Worm (Caenorhabditis elegans): ENCODE results near the gene lite-1.

The lite-1 gene

ce11 chrX:6251947-6252617 lies 21.5 kb upstream of the lite-1 start (continued):
- TF ChIP-seq F10B5.3 (tag; optimal IDR thresholded peaks at IDR 0.05) (no peak), madf-9 (GFP tag; conservative IDR thresholded peaks at IDR 0.05) (0 out of 2 replicates have a peak, but pooled peaks have one; percentile 28), rbr-2 (tag; optimal IDR thresholded peaks at IDR 0.05) (peak; percentile 37), zip-11 (GFP tag; IDR thresholded peaks at IDR 0.05) (no peak), daf-16 (GFP tag; optimal IDR thresholded peaks at IDR 0.05) (peak; percentile 8 to 32), daf-16 (tag; optimal IDR thresholded peaks at IDR 0.05) (peak; percentile 34), ceh-32 (tag; optimal IDR thresholded peaks at IDR 0.05; ENCODE audit: poor library complexity) (no peak), mxl-3 (GFP tag; optimal IDR thresholded peaks at IDR 0.05) (no peak), dmd-9 (GFP tag; IDR thresholded peaks at IDR 0.05) (no peak), zfp-3 (GFP tag; conservative IDR thresholded peaks at IDR 0.05) (peak; percentile 44; the same call in 1 of the 2 replicates), lin-1 (GFP tag; IDR thresholded peaks at IDR 0.05) (no peak), jun-1 (tag; optimal IDR thresholded peaks at IDR 0.05) (no peak), lsy-2 (tag; optimal IDR thresholded peaks at IDR 0.05) (peak in 1 of 2 experiments; percentile 50), spr-1 (tag; optimal IDR thresholded peaks at IDR 0.05) (no peak), snpc-1.2 (GFP tag; IDR thresholded peaks at IDR 0.05) (no peak), mdl-1 (tag; optimal IDR thresholded peaks at IDR 0.05) (peak; percentile 30 to 31), pha-4 (GFP tag; IDR thresholded peaks at IDR 0.05) (peak; percentile 57; the same call in 1 of the 2 replicates), pha-4 (tag; optimal IDR thresholded peaks at IDR 0.05) (no peak), cey-2 (tag; optimal IDR thresholded peaks at IDR 0.05; ENCODE audit: borderline replicate concordance, insufficient read depth) (no peak), fos-1 (tag; optimal IDR thresholded peaks at IDR 0.05) (no peak), Y75B8A.6 (GFP tag; IDR thresholded peaks at IDR 0.05) (no peak), T26A8.4 (GFP tag; IDR thresholded peaks at IDR 0.05) (peak; percentile 69; the same call in 1 of the 2 replicates), madf-5 (GFP tag; IDR thresholded peaks at IDR 0.05) (no peak), ceh-62 (tag; optimal IDR thresholded peaks at IDR 0.05) (no peak), nhr-6 (tag; optimal IDR thresholded peaks at IDR 0.05) (no peak), mxl-2 (GFP tag; conservative IDR thresholded peaks at IDR 0.05) (0 out of 2 replicates have a peak, but pooled peaks have one; percentile 2), F37D6.2 (tag; optimal IDR thresholded peaks at IDR 0.05) (no peak), nhr-11 (tag; optimal IDR thresholded peaks at IDR 0.05) (peak; percentile 73), ceh-44 (GFP tag; IDR thresholded peaks at IDR 0.05) (no peak), aly-2 (tag; optimal IDR thresholded peaks at IDR 0.05) (no peak), nhr-41 (GFP tag; IDR thresholded peaks at IDR 0.05) (no peak; the same call in 1 of the 2 replicates), lin-29 (GFP tag; IDR thresholded peaks at IDR 0.05) (no peak), ceh-82 (tag; optimal IDR thresholded peaks at IDR 0.05) (no peak), duxl-1 (tag; optimal IDR thresholded peaks at IDR 0.05; ENCODE audit: poor library complexity) (no peak), skn-1 (tag; optimal IDR thresholded peaks at IDR 0.05) (no peak), fkh-10 (GFP tag; optimal IDR thresholded peaks at IDR 0.05) (no peak), php-3 (GFP tag; IDR thresholded peaks at IDR 0.05) (no peak), vab-7 (GFP tag; IDR thresholded peaks at IDR 0.05) (no peak), D1046.2 (GFP tag; IDR thresholded peaks at IDR 0.05) (no peak), dmd-8 (GFP tag; IDR thresholded peaks at IDR 0.05) (no peak), nhr-28 (tag; optimal IDR thresholded peaks at IDR 0.05) (peak; percentile 46), daf-19 (GFP tag; conservative IDR thresholded peaks at IDR 0.05) (no peak), nhr-111 (GFP tag; optimal IDR thresholded peaks at IDR 0.05) (no peak), ZK546.5 (tag; optimal IDR thresholded peaks at IDR 0.05) (no peak), ctbp-1 (GFP tag; IDR thresholded peaks at IDR 0.05) (no peak), ceh-20 (GFP tag; IDR thresholded peaks at IDR 0.05) (no peak), nhr-42 (GFP tag; IDR thresholded peaks at IDR 0.05) (no peak; the same call in 1 of the 2 replicates), gei-8 (GFP tag; optimal IDR thresholded peaks at IDR 0.05) (no peak), F26F4.8 (GFP tag; conservative IDR thresholded peaks at IDR 0.05) (no peak), sdz-12 (GFP tag; optimal IDR thresholded peaks at IDR 0.05) (peak; percentile 31)

All from whole organism, L4 larva.